Fruit fly (Drosophila melanogaster): ENCODE measurements around the gene CG15414.

- no peak for TF ChIP-seq CG8478 (optimal IDR thresholded peaks at IDR 0.05)
- TF ChIP-seq usp (GFP tag; optimal IDR thresholded peaks at IDR 0.05): no peak
- TF ChIP-seq pan (optimal IDR thresholded peaks at IDR 0.05): no peak
- TF ChIP-seq psq (optimal IDR thresholded peaks at IDR 0.05): no peak
These were observed 39.4 kb upstream of the CG15414 start, which contains the start of the genes Spindly and IFT57 for dm6 chr2L:3530186-3530832.
